Worm (Caenorhabditis elegans) whole organism, early embryonic: ENCODE results near the gene srh-17.

Experiments used
- B0310.2 ChIP-seq: sonication (generic microtip); optimal IDR thresholded peaks from 2 replicates; lab custom pipeline; 2016; ENCODE audit warnings: mild to moderate bottlenecking, missing genetic modification characterization, missing compliant biosample characterization
- F13C5.2 ChIP-seq: sonication (generic microtip); optimal IDR thresholded peaks from 2 replicates; lab custom pipeline; 2017; ENCODE audit warnings: mild to moderate bottlenecking, missing genetic modification characterization, inconsistent platforms, missing compliant biosample characterization
- aly-1 ChIP-seq: sonication (generic microtip); optimal IDR thresholded peaks from 2 replicates; lab custom pipeline; 2016; ENCODE audit warnings: missing genetic modification characterization, missing compliant biosample characterization
- ama-1 ChIP-seq: fragments of 150-350 bp; optimal IDR thresholded peaks from 2 replicates; lab custom pipeline; 2014
- ceh-13 ChIP-seq: fragments of 200-800 bp; sonication (Bioruptor generic); optimal IDR thresholded peaks from 2 replicates; lab custom pipeline; 2018; ENCODE audit warnings: mild to moderate bottlenecking, missing genetic modification characterization, missing compliant biosample characterization
- ceh-36 ChIP-seq: sonication (generic microtip); optimal IDR thresholded peaks from 2 replicates; lab custom pipeline; 2016; ENCODE audit warnings: missing genetic modification characterization, inconsistent platforms, missing compliant biosample characterization
- ets-7 ChIP-seq: sonication (generic microtip); optimal IDR thresholded peaks from 2 replicates; lab custom pipeline; 2016; ENCODE audit warnings: missing genotype, missing genetic modification characterization, missing compliant biosample characterization
- flt-1 ChIP-seq: fragments of 200-800 bp; sonication (Bioruptor generic); IDR thresholded peaks from 2 replicates; pipeline ENCODE4 v1.3.6; 2022; ENCODE audit warnings: missing genetic modification characterization, missing compliant biosample characterization
- hmbx-1 ChIP-seq: sonication (generic microtip); optimal IDR thresholded peaks from 2 replicates; lab custom pipeline; 2016; ENCODE audit warnings: mild to moderate bottlenecking, missing genetic modification characterization, missing compliant biosample characterization
- hmg-4 ChIP-seq: fragments of 200-800 bp; sonication (Bioruptor generic); optimal IDR thresholded peaks from 2 replicates; lab custom pipeline; 2018; ENCODE audit warnings: mild to moderate bottlenecking, missing genetic modification characterization, missing compliant biosample characterization
- hnd-1 ChIP-seq: sonication (generic microtip); optimal IDR thresholded peaks from 2 replicates; lab custom pipeline; 2016; ENCODE audit warnings: missing genetic modification characterization, missing compliant biosample characterization
- pes-1 ChIP-seq: fragments of 200-800 bp; sonication (Bioruptor generic); IDR thresholded peaks from 2 replicates; pipeline ENCODE4 v1.3.6; 2022; ENCODE audit warnings: missing genetic modification reagents, missing genetic modification characterization, missing compliant biosample characterization
- scrt-1 ChIP-seq: fragments of 200-800 bp; sonication (Bioruptor generic); IDR thresholded peaks from 2 replicates; pipeline ENCODE4 v1.3.6; 2022; ENCODE audit warnings: missing genetic modification characterization, missing compliant biosample characterization
- sea-1 ChIP-seq: fragments of 200-800 bp; sonication (Bioruptor generic); conservative IDR thresholded peaks from 2 replicates; pipeline ENCODE4 v1.3.6; 2022; ENCODE audit warnings: missing genetic modification characterization, missing compliant biosample characterization
- tbx-11 ChIP-seq: fragments of 200-800 bp; sonication (Bioruptor generic); IDR thresholded peaks from 2 replicates; pipeline ENCODE4 v1.3.6; 2022; ENCODE audit warnings: missing genetic modification characterization, missing compliant biosample characterization
- tbx-37 ChIP-seq: fragments of 200-800 bp; sonication (Bioruptor generic); conservative IDR thresholded peaks from 2 replicates; pipeline ENCODE4 v1.3.6; 2022; ENCODE audit warnings: missing genetic modification reagents, missing genetic modification characterization, missing compliant biosample characterization
- tra-4 ChIP-seq: sonication (generic microtip); optimal IDR thresholded peaks from 2 replicates; lab custom pipeline; 2017; ENCODE audit warnings: missing genetic modification characterization, missing compliant biosample characterization

The srh-17 gene

DNA sequence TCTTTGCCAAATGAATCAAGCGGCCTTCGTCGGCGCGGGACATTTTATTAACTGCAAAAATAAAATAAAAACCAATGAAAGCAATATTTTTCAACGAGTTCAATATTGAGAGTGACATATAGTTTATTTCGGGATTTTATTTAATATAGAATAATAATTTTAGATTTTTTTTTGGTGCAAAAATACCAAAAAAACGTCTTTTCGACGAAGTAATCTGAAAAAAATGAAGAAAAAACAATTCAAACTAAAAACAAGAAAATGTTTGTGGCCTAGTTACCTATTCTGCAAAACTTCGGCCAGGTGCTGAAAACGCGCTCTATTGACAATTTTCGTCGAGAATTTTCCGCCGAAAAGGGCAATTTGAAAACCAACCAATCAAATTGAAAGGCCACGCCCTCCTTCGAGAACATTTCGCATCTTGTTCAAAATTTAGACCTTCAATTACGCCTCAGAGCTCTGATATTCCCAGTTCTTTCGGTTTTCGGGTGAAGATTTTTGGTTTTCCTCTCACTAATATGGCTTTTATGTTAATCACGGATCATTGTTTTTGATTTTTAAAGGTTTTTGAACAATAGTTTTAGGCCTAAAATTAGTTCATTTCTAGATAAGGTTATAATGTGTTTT is 24.4 kb downstream of the srh-17 start, which contains the start of gene C47E8.4:
TSS of gene C47E8.4 (minus strand) at position 51 of the 624 bp plus-strand sequence.
- TF ChIP-seq scrt-1 (GFP tag; lab: Robert Waterston, UW), result no peak
- TF ChIP-seq hnd-1 (tag; lab: Kevin White, UChicago), result no peak
- no peak for TF ChIP-seq F13C5.2 (tag; lab: Kevin White, UChicago)
- no peak for TF ChIP-seq hmbx-1 (tag; lab: Kevin White, UChicago)
- TF ChIP-seq sea-1, result no peak
- TF ChIP-seq ama-1, result peak; percentile 66
- TF ChIP-seq B0310.2 (tag; lab: Kevin White, UChicago), result no peak
- no peak for TF ChIP-seq ceh-36 (tag; lab: Kevin White, UChicago)
- peak; percentile 34; the same call in 1 of the 2 replicates for TF ChIP-seq flt-1 (GFP tag; lab: Robert Waterston, UW)
- TF ChIP-seq ets-7 (tag; lab: Kevin White, UChicago), result no peak
- TF ChIP-seq tbx-37 (GFP tag; lab: Robert Waterston, UW), result peak; percentile 75
- TF ChIP-seq hmg-4 (GFP tag; lab: Kevin White, UChicago), result peak; percentile 36
- TF ChIP-seq pes-1 (GFP tag; lab: Robert Waterston, UW), result peak; percentile 54; the same call in 1 of the 2 replicates
- TF ChIP-seq tbx-11 (GFP tag; lab: Robert Waterston, UW), result no peak
- TF ChIP-seq tra-4 (tag; lab: Kevin White, UChicago), result peak; percentile 57
- no peak for TF ChIP-seq aly-1

DNA sequence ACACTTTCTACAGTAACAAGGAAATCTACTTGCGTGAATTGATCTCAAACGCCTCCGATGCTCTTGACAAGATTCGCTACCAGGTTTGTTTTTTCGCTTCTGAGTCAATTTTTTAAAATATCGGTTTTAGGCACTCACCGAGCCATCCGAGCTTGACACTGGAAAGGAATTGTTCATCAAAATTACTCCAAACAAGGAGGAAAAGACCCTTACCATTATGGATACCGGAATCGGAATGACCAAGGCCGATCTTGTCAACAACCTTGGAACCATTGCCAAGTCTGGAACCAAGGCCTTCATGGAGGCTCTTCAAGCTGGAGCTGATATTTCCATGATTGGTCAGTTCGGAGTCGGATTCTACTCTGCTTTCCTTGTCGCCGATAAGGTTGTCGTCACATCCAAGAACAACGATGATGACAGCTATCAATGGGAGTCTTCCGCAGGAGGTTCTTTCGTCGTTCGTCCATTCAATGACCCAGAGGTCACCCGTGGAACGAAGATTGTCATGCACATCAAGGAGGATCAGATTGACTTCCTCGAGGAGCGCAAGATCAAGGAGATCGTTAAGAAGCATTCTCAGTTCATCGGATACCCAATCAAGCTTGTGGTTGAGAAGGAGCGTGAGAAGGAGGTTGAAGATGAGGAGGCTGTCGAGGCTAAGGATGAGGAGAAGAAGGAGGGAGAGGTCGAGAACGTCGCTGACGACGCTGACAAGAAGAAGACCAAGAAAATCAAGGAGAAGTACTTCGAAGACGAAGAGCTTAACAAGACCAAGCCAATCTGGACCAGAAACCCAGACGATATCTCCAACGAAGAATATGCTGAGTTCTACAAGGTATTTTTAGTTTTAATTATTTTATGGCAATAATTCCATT is 25.4 kb downstream of the srh-17 start:
- TF ChIP-seq pes-1 (GFP tag; lab: Robert Waterston, UW), result no peak
- TF ChIP-seq ceh-13 (GFP tag; lab: Kevin White, UChicago), result no peak
- TF ChIP-seq B0310.2 (tag; lab: Kevin White, UChicago), result no peak
- no peak for TF ChIP-seq tbx-37 (GFP tag; lab: Robert Waterston, UW)
- 0 out of 2 replicates have a peak, but pooled peaks have one; percentile 39 for TF ChIP-seq scrt-1 (GFP tag; lab: Robert Waterston, UW)

DNA sequence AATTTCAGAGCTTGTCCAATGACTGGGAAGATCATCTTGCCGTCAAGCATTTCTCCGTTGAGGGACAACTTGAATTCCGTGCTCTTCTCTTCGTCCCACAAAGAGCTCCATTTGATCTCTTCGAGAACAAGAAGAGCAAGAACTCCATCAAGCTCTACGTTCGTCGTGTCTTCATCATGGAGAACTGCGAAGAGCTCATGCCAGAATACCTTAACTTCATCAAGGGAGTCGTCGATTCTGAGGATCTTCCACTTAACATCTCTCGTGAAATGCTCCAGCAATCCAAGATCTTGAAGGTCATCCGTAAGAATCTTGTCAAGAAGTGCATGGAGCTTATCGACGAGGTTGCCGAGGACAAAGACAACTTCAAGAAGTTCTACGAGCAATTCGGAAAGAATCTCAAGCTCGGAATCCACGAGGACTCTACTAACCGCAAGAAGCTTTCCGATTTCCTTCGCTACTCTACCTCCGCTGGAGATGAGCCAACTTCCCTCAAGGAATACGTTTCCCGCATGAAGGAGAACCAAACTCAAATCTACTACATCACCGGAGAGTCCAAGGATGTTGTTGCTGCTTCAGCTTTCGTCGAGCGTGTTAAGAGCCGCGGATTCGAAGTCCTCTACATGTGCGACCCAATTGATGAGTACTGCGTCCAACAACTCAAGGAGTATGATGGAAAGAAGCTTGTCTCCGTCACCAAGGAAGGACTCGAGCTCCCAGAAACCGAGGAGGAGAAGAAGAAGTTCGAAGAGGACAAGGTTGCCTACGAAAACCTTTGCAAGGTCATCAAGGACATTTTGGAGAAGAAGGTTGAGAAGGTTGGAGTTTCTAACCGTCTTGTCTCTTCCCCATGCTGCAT is 26.2 kb downstream of the srh-17 start:
- TF ChIP-seq hmg-4 (GFP tag; lab: Kevin White, UChicago), result no peak
- TF ChIP-seq ceh-36 (tag; lab: Kevin White, UChicago), result no peak
- TF ChIP-seq hmbx-1 (tag; lab: Kevin White, UChicago), result no peak
- TF ChIP-seq ets-7 (tag; lab: Kevin White, UChicago), result no peak
- 0 out of 2 replicates have a peak, but pooled peaks have one; percentile 41 for TF ChIP-seq scrt-1 (GFP tag; lab: Robert Waterston, UW)
- TF ChIP-seq tra-4 (tag; lab: Kevin White, UChicago), result no peak
- TF ChIP-seq aly-1, result no peak
- TF ChIP-seq flt-1 (GFP tag; lab: Robert Waterston, UW), result peak; percentile 26; the same call in 1 of the 2 replicates

DNA sequence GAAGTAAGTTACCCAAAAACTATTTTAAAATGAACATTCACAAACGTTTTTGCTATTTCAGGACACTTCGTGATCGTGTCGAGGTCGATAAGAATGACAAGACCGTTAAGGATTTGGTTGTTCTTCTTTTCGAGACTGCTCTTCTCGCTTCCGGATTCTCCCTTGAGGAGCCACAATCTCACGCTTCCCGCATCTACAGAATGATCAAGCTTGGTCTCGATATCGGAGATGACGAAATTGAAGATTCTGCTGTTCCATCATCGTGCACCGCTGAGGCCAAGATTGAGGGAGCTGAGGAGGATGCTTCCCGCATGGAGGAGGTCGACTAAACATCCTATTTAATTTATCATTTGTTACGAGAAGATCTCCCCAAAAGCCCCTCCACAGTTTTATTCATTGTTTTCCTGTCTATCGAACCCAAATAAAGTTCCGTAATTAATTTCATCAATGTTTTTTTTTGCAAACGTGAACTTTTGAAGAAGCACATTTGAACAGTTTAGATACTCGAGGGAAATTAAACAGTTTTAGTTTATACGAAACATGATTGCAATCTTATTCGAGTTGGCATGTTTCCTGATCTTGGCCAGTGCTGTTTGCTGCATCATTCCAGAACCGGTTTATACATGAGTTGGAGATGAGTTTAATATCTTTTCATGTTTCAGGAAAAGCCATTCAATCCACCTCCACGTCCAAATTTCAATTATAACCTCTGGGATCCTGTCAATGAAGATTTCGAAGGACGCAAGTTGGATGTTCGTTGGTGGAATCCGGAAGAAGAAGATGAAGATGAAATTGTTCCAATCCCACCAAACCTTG is 27.2 kb downstream of the srh-17 start, which contains the start of gene C47E8.11:
TSS of gene C47E8.11 (plus strand) at position 520 of the 816 bp plus-strand sequence.
- TF ChIP-seq B0310.2 (tag; lab: Kevin White, UChicago) (no peak), ama-1 (peak; percentile 58), hmbx-1 (tag; lab: Kevin White, UChicago) (no peak), ets-7 (tag; lab: Kevin White, UChicago) (peak; percentile 30)

DNA sequence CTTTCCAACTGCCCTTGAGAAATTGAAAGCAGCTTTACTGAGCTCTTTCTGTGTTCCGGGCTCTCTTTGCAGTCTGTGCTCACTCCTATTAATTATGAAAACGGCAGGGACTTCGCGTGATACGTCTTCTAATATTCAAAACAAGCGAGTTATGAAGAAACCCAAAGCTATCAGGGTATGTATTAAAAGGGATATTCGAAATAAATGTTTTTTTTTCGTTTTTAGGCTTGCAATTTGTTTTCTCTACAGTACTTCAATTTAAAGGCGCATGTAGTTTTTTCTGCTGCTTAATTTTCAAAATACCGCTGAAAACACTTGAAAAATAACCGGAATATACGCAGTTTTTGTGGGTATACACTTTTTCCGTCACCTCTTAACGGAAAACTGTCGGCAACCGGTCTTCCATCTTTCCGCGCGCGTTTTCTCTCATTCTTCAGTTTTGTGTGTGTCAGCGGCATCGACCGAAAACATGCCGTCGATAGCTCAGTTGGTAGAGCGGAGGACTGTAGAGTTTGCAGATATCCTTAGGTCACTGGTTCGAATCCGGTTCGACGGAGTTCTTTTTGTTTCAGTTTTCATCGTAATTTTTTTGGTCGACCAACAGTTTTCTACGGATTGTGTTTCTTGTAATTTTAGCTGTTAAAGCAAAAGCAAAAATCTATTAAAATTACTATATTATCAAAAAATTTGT is 28.1 kb downstream of the srh-17 start, which contains the start of gene gasr-8:
TSS of gene gasr-8 (plus strand) at position 51 of the 691 bp plus-strand sequence.
- peak; percentile 43 for TF ChIP-seq B0310.2 (tag; lab: Kevin White, UChicago)
- no peak for TF ChIP-seq ama-1
- TF ChIP-seq hnd-1 (tag; lab: Kevin White, UChicago), result peak; percentile 32
- TF ChIP-seq scrt-1 (GFP tag; lab: Robert Waterston, UW), result 0 out of 2 replicates have a peak, but pooled peaks have one; percentile 72
- TF ChIP-seq ets-7 (tag; lab: Kevin White, UChicago), result no peak
- no peak for TF ChIP-seq F13C5.2 (tag; lab: Kevin White, UChicago)
- TF ChIP-seq hmg-4 (GFP tag; lab: Kevin White, UChicago), result peak; percentile 26
- peak; percentile 40 for TF ChIP-seq tra-4 (tag; lab: Kevin White, UChicago)
- TF ChIP-seq sea-1, result peak; percentile 79
- TF ChIP-seq aly-1, result peak; percentile 57
- no peak for TF ChIP-seq ceh-36 (tag; lab: Kevin White, UChicago)
- peak; percentile 73; the same call in 1 of the 2 replicates for TF ChIP-seq tbx-11 (GFP tag; lab: Robert Waterston, UW)
- TF ChIP-seq flt-1 (GFP tag; lab: Robert Waterston, UW), result peak; percentile 84
- no peak for TF ChIP-seq hmbx-1 (tag; lab: Kevin White, UChicago)
- peak; percentile 64 for TF ChIP-seq tbx-37 (GFP tag; lab: Robert Waterston, UW)
- peak; percentile 58 for TF ChIP-seq ceh-13 (GFP tag; lab: Kevin White, UChicago)
- peak; percentile 84 for TF ChIP-seq pes-1 (GFP tag; lab: Robert Waterston, UW)
